Fruit fly (Drosophila melanogaster) whole organism, prepupa: ENCODE results near the gene CG4452.

Source experiments
- Blimp-1 ChIP-seq: fragments of 200-800 bp; sonication (Bioruptor generic); optimal IDR thresholded peaks from 3 replicates; lab custom pipeline; 2017; ENCODE audit warnings: missing biosample characterization, missing genetic modification characterization, mild to moderate bottlenecking, moderate library complexity, missing genetic modification reagents
- CG10631 ChIP-seq: fragments of 200-800 bp; sonication (Bioruptor generic); optimal IDR thresholded peaks from 2 replicates; lab custom pipeline; 2016; ENCODE audit warnings: missing biosample characterization, missing genetic modification characterization
- CG10669 ChIP-seq: fragments of 200-800 bp; sonication (Bioruptor generic); optimal IDR thresholded peaks from 3 replicates; lab custom pipeline; 2018; ENCODE audit warnings: missing biosample characterization, mild to moderate bottlenecking, missing genetic modification characterization, moderate library complexity
- CG11902 ChIP-seq: fragments of 200-800 bp; sonication (Bioruptor generic); optimal IDR thresholded peaks from 3 replicates; lab custom pipeline; 2016; ENCODE audit warnings: missing biosample characterization, missing genetic modification characterization
- CG15336 ChIP-seq: fragments of 200-800 bp; sonication (Bioruptor generic); IDR thresholded peaks from 2 replicates; pipeline ENCODE4 v1.3.6; 2022; ENCODE audit warnings: missing biosample characterization, missing genetic modification characterization
- CG1621 ChIP-seq: fragments of 200-800 bp; sonication (Bioruptor generic); optimal IDR thresholded peaks from 3 replicates; lab custom pipeline; 2018; ENCODE audit warnings: missing biosample characterization, mild to moderate bottlenecking, missing genetic modification characterization
- CG16779 ChIP-seq: fragments of 200-800 bp; sonication (Bioruptor generic); optimal IDR thresholded peaks from 3 replicates; lab custom pipeline; 2017; ENCODE audit warnings: missing biosample characterization, mild to moderate bottlenecking, missing genetic modification characterization
- CG3032 ChIP-seq: fragments of 200-800 bp; optimal IDR thresholded peaks from 2 replicates; lab custom pipeline; 2019; ENCODE audit warnings: missing biosample characterization, mild to moderate bottlenecking, missing genetic modification characterization, moderate library complexity
- CG31627 ChIP-seq: fragments of 200-800 bp; sonication (Bioruptor generic); optimal IDR thresholded peaks from 3 replicates; lab custom pipeline; 2016; ENCODE audit warnings: missing biosample characterization, missing genetic modification characterization
- CG32006 ChIP-seq: fragments of 200-800 bp; sonication (Bioruptor generic); optimal IDR thresholded peaks from 3 replicates; lab custom pipeline; 2017; ENCODE audit warnings: missing biosample characterization, mild to moderate bottlenecking, missing genetic modification characterization
- CG3919 ChIP-seq: fragments of 200-800 bp; sonication (Bioruptor generic); optimal IDR thresholded peaks from 3 replicates; lab custom pipeline; 2016; ENCODE audit warnings: missing biosample characterization, missing genetic modification characterization
- CG6163 ChIP-seq: fragments of 200-800 bp; sonication (Bioruptor generic); IDR thresholded peaks from 3 replicates; pipeline ENCODE4 v1.3.6; 2022; ENCODE audit warnings: missing biosample characterization, missing genetic modification characterization
- CG6792 ChIP-seq: fragments of 200-800 bp; sonication (Bioruptor generic); optimal IDR thresholded peaks from 3 replicates; lab custom pipeline; 2016; ENCODE audit warnings: missing biosample characterization, missing genetic modification characterization
- CG6808 ChIP-seq: fragments of 200-800 bp; sonication (Bioruptor generic); optimal IDR thresholded peaks from 3 replicates; lab custom pipeline; 2017; ENCODE audit warnings: missing biosample characterization, missing genetic modification characterization, mild to moderate bottlenecking, moderate library complexity, missing genetic modification reagents
- CG6854 ChIP-seq: fragments of 200-800 bp; sonication (Bioruptor generic); optimal IDR thresholded peaks from 2 replicates; lab custom pipeline; 2017; ENCODE audit warnings: missing biosample characterization, mild to moderate bottlenecking, missing genetic modification characterization
- CG7368 ChIP-seq: fragments of 200-800 bp; sonication (Bioruptor generic); optimal IDR thresholded peaks from 3 replicates; lab custom pipeline; 2016; ENCODE audit warnings: missing biosample characterization, missing genetic modification characterization
- CG8319 ChIP-seq: fragments of 200-800 bp; sonication (Bioruptor generic); optimal IDR thresholded peaks from 3 replicates; lab custom pipeline; 2016; ENCODE audit warnings: missing biosample characterization, missing genetic modification characterization
- Eip75B ChIP-seq: fragments of 200-800 bp; sonication (Bioruptor generic); optimal IDR thresholded peaks from 3 replicates; lab custom pipeline; 2016; ENCODE audit warnings: missing biosample characterization, missing genetic modification characterization
- Eip78C ChIP-seq: fragments of 200-800 bp; sonication (Bioruptor generic); peaks from one replicate; lab custom pipeline; 2016; ENCODE audit warnings: missing biosample characterization, missing genetic modification characterization
- Eip93F ChIP-seq: fragments of 200-800 bp; sonication (Bioruptor generic); optimal IDR thresholded peaks from 2 replicates; lab custom pipeline; 2016; ENCODE audit warnings: missing biosample characterization, mild to moderate bottlenecking, missing genetic modification characterization
- Ets96B ChIP-seq: fragments of 200-800 bp; optimal IDR thresholded peaks from 2 replicates; lab custom pipeline; 2019; ENCODE audit warnings: missing biosample characterization, mild to moderate bottlenecking, missing genetic modification characterization, moderate library complexity
- Hr38 ChIP-seq: sonication (Bioruptor generic); optimal IDR thresholded peaks from 2 replicates; lab custom pipeline; 2016; ENCODE audit warnings: missing biosample characterization, missing genetic modification characterization
- Hr39 ChIP-seq: fragments of 200-800 bp; sonication (Bioruptor generic); optimal IDR thresholded peaks from 2 replicates; lab custom pipeline; 2016; ENCODE audit warnings: missing biosample characterization, missing genetic modification characterization
- Hr4 ChIP-seq: fragments of 200-800 bp; sonication (Bioruptor generic); optimal IDR thresholded peaks from 3 replicates; lab custom pipeline; 2016; ENCODE audit warnings: missing biosample characterization, missing genetic modification characterization
- Lpt ChIP-seq: fragments of 200-800 bp; sonication (Bioruptor generic); optimal IDR thresholded peaks from 3 replicates; lab custom pipeline; 2016; ENCODE audit warnings: missing biosample characterization, missing genetic modification characterization
- Met ChIP-seq: fragments of 200-800 bp; sonication (Bioruptor generic); optimal IDR thresholded peaks from 3 replicates; lab custom pipeline; 2016; ENCODE audit warnings: missing biosample characterization, missing genetic modification characterization
- OdsH ChIP-seq: fragments of 200-800 bp; sonication (Bioruptor generic); optimal IDR thresholded peaks from 3 replicates; lab custom pipeline; 2016; ENCODE audit warnings: missing biosample characterization, missing genetic modification characterization
- Smox ChIP-seq: fragments of 200-800 bp; sonication (Bioruptor generic); optimal IDR thresholded peaks from 3 replicates; lab custom pipeline; 2016; ENCODE audit warnings: missing biosample characterization, missing genetic modification characterization
- Sox102F ChIP-seq: fragments of 200-800 bp; sonication (Bioruptor generic); optimal IDR thresholded peaks from 2 replicates; lab custom pipeline; 2016; ENCODE audit warnings: missing biosample characterization, mild to moderate bottlenecking, missing genetic modification characterization
- Sox14 ChIP-seq: fragments of 200-800 bp; sonication (Bioruptor generic); optimal IDR thresholded peaks from 3 replicates; lab custom pipeline; 2016; ENCODE audit warnings: missing biosample characterization, missing genetic modification characterization
- achi ChIP-seq: fragments of 200-800 bp; sonication (Bioruptor generic); optimal IDR thresholded peaks from 3 replicates; lab custom pipeline; 2016; ENCODE audit warnings: missing biosample characterization, missing genetic modification characterization
- acj6 ChIP-seq: fragments of 200-800 bp; sonication (Bioruptor generic); optimal IDR thresholded peaks from 3 replicates; lab custom pipeline; 2016; ENCODE audit warnings: missing biosample characterization, missing genetic modification characterization
- cyc ChIP-seq: fragments of 200-800 bp; sonication (Bioruptor generic); optimal IDR thresholded peaks from 3 replicates; lab custom pipeline; 2016; ENCODE audit warnings: missing biosample characterization, missing genetic modification characterization
- dac ChIP-seq: fragments of 200-800 bp; sonication (Bioruptor generic); optimal IDR thresholded peaks from 2 replicates; lab custom pipeline; 2017; ENCODE audit warnings: missing biosample characterization, mild to moderate bottlenecking, missing genetic modification characterization
- eg ChIP-seq: fragments of 200-800 bp; sonication (Bioruptor generic); IDR thresholded peaks from 3 replicates; pipeline ENCODE4 v1.3.6; 2022; ENCODE audit warnings: missing biosample characterization, missing genetic modification characterization
- esn ChIP-seq: fragments of 200-800 bp; sonication (Bioruptor generic); optimal IDR thresholded peaks from 2 replicates; lab custom pipeline; 2016; ENCODE audit warnings: missing biosample characterization, mild to moderate bottlenecking, missing genetic modification characterization, moderate library complexity
- fkh ChIP-seq: fragments of 200-800 bp; sonication (Bioruptor generic); optimal IDR thresholded peaks from 3 replicates; lab custom pipeline; 2017; ENCODE audit warnings: missing biosample characterization, mild to moderate bottlenecking, missing genetic modification characterization, moderate library complexity
- lz ChIP-seq: fragments of 200-800 bp; sonication (Bioruptor generic); optimal IDR thresholded peaks from 3 replicates; lab custom pipeline; 2016; ENCODE audit warnings: missing biosample characterization, missing genetic modification characterization
- pdm3 ChIP-seq: fragments of 200-800 bp; sonication (Bioruptor generic); optimal IDR thresholded peaks from 3 replicates; lab custom pipeline; 2016; ENCODE audit warnings: missing biosample characterization, missing genetic modification characterization
- ss ChIP-seq, 2 experiments: fragments of 200-800 bp; sonication (Bioruptor generic); optimal IDR thresholded peaks; 2 replicates in 1 of 2; 3 replicates in 1 of 2; lab custom pipeline; 2017 to 2018; ENCODE audit warnings: mild to moderate bottlenecking in 2 of 2, missing biosample characterization in 2 of 2, missing genetic modification characterization in 2 of 2, moderate library complexity in 1 of 2
- svp ChIP-seq: fragments of 200-800 bp; sonication (Bioruptor generic); peaks from one replicate; lab custom pipeline; 2016; ENCODE audit warnings: missing biosample characterization, missing genetic modification characterization
- topi ChIP-seq: fragments of 200-800 bp; sonication (Bioruptor generic); optimal IDR thresholded peaks from 3 replicates; lab custom pipeline; 2016; ENCODE audit warnings: missing biosample characterization, missing genetic modification characterization

The CG4452 gene

dm6 chr3L:9366850-9367430 is at the start of gene CG4452, which contains the start of gene Klp67A:
Gene CG4452 (plus strand): TSS chr3L:9367377.
Gene Klp67A (minus strand): TSS chr3L:9367046.
- peak; percentile 62 for TF ChIP-seq esn
- peak; percentile 64 for TF ChIP-seq svp (GFP tag; lab: Kevin White, UChicago)
- no peak for TF ChIP-seq Eip75B
- TF ChIP-seq CG11902 (GFP tag; lab: Kevin White, UChicago) = peak; percentile 4
- TF ChIP-seq cyc (GFP tag; lab: Kevin White, UChicago) = peak; percentile 30
- peak; percentile 26 for TF ChIP-seq CG31627 (GFP tag; lab: Kevin White, UChicago)
- TF ChIP-seq achi (GFP tag; lab: Kevin White, UChicago) = peak; percentile 2
- no peak for TF ChIP-seq CG32006
- peak; percentile 38 for TF ChIP-seq lz (GFP tag; lab: Kevin White, UChicago)
- TF ChIP-seq fkh = peak; percentile 11
- no peak for TF ChIP-seq dac (GFP tag; lab: Kevin White, UChicago)
- no peak for TF ChIP-seq Hr4 (GFP tag; lab: Kevin White, UChicago)
- peak; percentile 30 for TF ChIP-seq Eip93F
- peak; percentile 24 for TF ChIP-seq CG3032 (tag; lab: Kevin White, UChicago)
- TF ChIP-seq eg (GFP tag; lab: Robert Waterston, UW) = 0 out of 3 replicates have a peak, but pooled peaks have one; percentile 16
- TF ChIP-seq CG6163 = peak; percentile 69
- TF ChIP-seq CG6792 (GFP tag; lab: Kevin White, UChicago) = no peak
- peak; percentile 77 for TF ChIP-seq Eip78C (GFP tag; lab: Kevin White, UChicago)

- TF ChIP-seq CG3032 (tag; lab: Kevin White, UChicago) (no peak), Ets96B (no peak), CG10631 (GFP tag; lab: Kevin White, UChicago) (no peak), Met (peak; percentile 45), Hr39 (GFP tag; lab: Kevin White, UChicago) (peak; percentile 5), Hr38 (GFP tag; lab: Kevin White, UChicago) (no peak), OdsH (peak; percentile 37), achi (GFP tag; lab: Kevin White, UChicago) (peak; percentile 10), pdm3 (GFP tag; lab: Kevin White, UChicago) (peak; percentile 44), Hr4 (GFP tag; lab: Kevin White, UChicago) (peak; percentile 26), lz (GFP tag; lab: Kevin White, UChicago) (peak; percentile 41), topi (GFP tag; lab: Kevin White, UChicago) (peak; percentile 21), dac (GFP tag; lab: Kevin White, UChicago) (no peak), Sox102F (peak; percentile 31), acj6 (GFP tag; lab: Kevin White, UChicago) (peak; percentile 33), CG31627 (GFP tag; lab: Kevin White, UChicago) (peak; percentile 18), Sox14 (GFP tag; lab: Kevin White, UChicago) (peak; percentile 10), CG15336 (no peak), CG6163 (peak; percentile 21; the same call in 1 of the 3 replicates), cyc (GFP tag; lab: Kevin White, UChicago) (peak; percentile 44), CG8319 (GFP tag; lab: Kevin White, UChicago) (no peak), CG3919 (peak; percentile 57), Eip78C (GFP tag; lab: Kevin White, UChicago) (peak; percentile 69)
Observed at dm6 chr3L:9333745-9334382, 33.3 kb upstream of the CG4452 start, which contains the start of gene PGRP-LA. Gene PGRP-LA (plus strand): TSS chr3L:9334332.

dm6 chr3L:9335711-9336110 is 31.5 kb upstream of the CG4452 start:
- peak; percentile 68 for TF ChIP-seq CG16779 (tag; lab: Kevin White, UChicago)
- TF ChIP-seq Hr4 (GFP tag; lab: Kevin White, UChicago) = no peak
- no peak for TF ChIP-seq Ets96B
- no peak for TF ChIP-seq Met
- no peak for TF ChIP-seq Smox (GFP tag; lab: Kevin White, UChicago)
- TF ChIP-seq CG6808 (GFP tag; lab: Kevin White, UChicago) = peak; percentile 29
- no peak for TF ChIP-seq Hr38 (GFP tag; lab: Kevin White, UChicago)
- peak; percentile 64 for TF ChIP-seq Lpt (GFP tag; lab: Kevin White, UChicago)
- no peak for TF ChIP-seq CG11902 (GFP tag; lab: Kevin White, UChicago)
- TF ChIP-seq Eip75B = no peak
- TF ChIP-seq Sox14 (GFP tag; lab: Kevin White, UChicago) = peak; percentile 34
- no peak for TF ChIP-seq pdm3 (GFP tag; lab: Kevin White, UChicago)
- peak; percentile 5 for TF ChIP-seq CG6792 (GFP tag; lab: Kevin White, UChicago)
- TF ChIP-seq Hr39 (GFP tag; lab: Kevin White, UChicago) = no peak
- TF ChIP-seq eg (GFP tag; lab: Robert Waterston, UW) = peak; percentile 42; the same call in 1 of the 3 replicates
- TF ChIP-seq CG6163 = peak; percentile 79; the same call in 2 of the 3 replicates
- no peak for TF ChIP-seq Eip93F
- TF ChIP-seq achi (GFP tag; lab: Kevin White, UChicago) = no peak
- TF ChIP-seq acj6 (GFP tag; lab: Kevin White, UChicago) = no peak
- TF ChIP-seq ss (GFP tag; optimal IDR thresholded peaks at IDR 0.05; lab: Kevin White, UChicago) = peak; percentile 8 to 60
- TF ChIP-seq fkh = peak; percentile 62
- TF ChIP-seq CG1621 (tag; lab: Kevin White, UChicago) = peak; percentile 20
- no peak for TF ChIP-seq cyc (GFP tag; lab: Kevin White, UChicago)
- peak; percentile 80 for TF ChIP-seq svp (GFP tag; lab: Kevin White, UChicago)
- TF ChIP-seq Blimp-1 = peak; percentile 30
- peak; percentile 59 for TF ChIP-seq CG6854
- no peak for TF ChIP-seq CG10669 (GFP tag; lab: Kevin White, UChicago)
- TF ChIP-seq CG7368 (GFP tag; lab: Kevin White, UChicago) = peak; percentile 32
